Fruit fly (Drosophila melanogaster) whole organism, embryonic: ENCODE data around the gene CG1628.

Experiments used
- Antp ChIP-seq: fragments of 200-800 bp; sonication (Bioruptor generic); optimal IDR thresholded peaks from 3 replicates; lab custom pipeline; 2016; ENCODE audit warnings: missing biosample characterization, missing genetic modification characterization
- Bteb2 ChIP-seq: fragments of 200-800 bp; sonication (Bioruptor generic); optimal IDR thresholded peaks from 2 replicates; lab custom pipeline; 2016; ENCODE audit warnings: missing biosample characterization, missing genetic modification characterization
- CG10274 ChIP-seq: fragments of 200-800 bp; sonication (Bioruptor generic); optimal IDR thresholded peaks from 3 replicates; lab custom pipeline; 2017; ENCODE audit warnings: missing biosample characterization, mild to moderate bottlenecking, missing genetic modification characterization
- CG10654 ChIP-seq: fragments of 200-800 bp; sonication (Bioruptor generic); optimal IDR thresholded peaks from 2 replicates; lab custom pipeline; 2016; ENCODE audit warnings: missing biosample characterization, missing genetic modification characterization
- CG11723 ChIP-seq: fragments of 200-800 bp; sonication (Bioruptor generic); optimal IDR thresholded peaks from 2 replicates; lab custom pipeline; 2017; ENCODE audit warnings: missing biosample characterization, mild to moderate bottlenecking, missing genetic modification characterization
- CG1233 ChIP-seq: fragments of 200-800 bp; sonication (Bioruptor generic); optimal IDR thresholded peaks from 4 replicates; lab custom pipeline; 2018; ENCODE audit warnings: missing biosample characterization, mild to moderate bottlenecking, missing genetic modification characterization
- CG12659 ChIP-seq: fragments of 200-800 bp; sonication (Bioruptor generic); optimal IDR thresholded peaks from 3 replicates; lab custom pipeline; 2017; ENCODE audit warnings: mild to moderate bottlenecking, missing biosample characterization, missing genetic modification reagents, missing genetic modification characterization
- CG13296 ChIP-seq: fragments of 200-800 bp; sonication (Bioruptor generic); optimal IDR thresholded peaks from 3 replicates; lab custom pipeline; 2018; ENCODE audit warnings: missing biosample characterization, mild to moderate bottlenecking, missing genetic modification characterization
- CG1603 ChIP-seq: fragments of 200-800 bp; sonication (Bioruptor generic); optimal IDR thresholded peaks from 2 replicates; lab custom pipeline; 2019; ENCODE audit warnings: missing biosample characterization, mild to moderate bottlenecking, missing genetic modification characterization, moderate library complexity
- CG2712 ChIP-seq: fragments of 200-800 bp; optimal IDR thresholded peaks from 3 replicates; lab custom pipeline; 2019; ENCODE audit warnings: missing biosample characterization, mild to moderate bottlenecking, missing genetic modification characterization, moderate library complexity
- CG3995 ChIP-seq: fragments of 200-800 bp; sonication (Bioruptor generic); optimal IDR thresholded peaks from 3 replicates; lab custom pipeline; 2016; ENCODE audit warnings: missing biosample characterization, missing genetic modification characterization
- CG4328 ChIP-seq: fragments of 200-800 bp; sonication (Bioruptor generic); optimal IDR thresholded peaks from 3 replicates; lab custom pipeline; 2017; ENCODE audit warnings: missing biosample characterization, missing genetic modification reagents, missing genetic modification characterization
- CG6272 ChIP-seq: fragments of 200-800 bp; sonication (Bioruptor generic); IDR thresholded peaks from 2 replicates; pipeline ENCODE4 v1.3.6; 2022; ENCODE audit warnings: missing biosample characterization, missing genetic modification characterization
- CG6813 ChIP-seq: fragments of 200-800 bp; sonication (Bioruptor generic); optimal IDR thresholded peaks from 2 replicates; lab custom pipeline; 2017; ENCODE audit warnings: missing biosample characterization, missing genetic modification characterization, mild to moderate bottlenecking, moderate library complexity, missing genetic modification reagents
- CG7357 ChIP-seq: fragments of 200-800 bp; sonication (Bioruptor generic); IDR thresholded peaks from 3 replicates; pipeline ENCODE4 v1.3.6; 2022; ENCODE audit warnings: missing biosample characterization, missing genetic modification characterization
- CG8359 ChIP-seq: fragments of 200-800 bp; sonication (Bioruptor generic); optimal IDR thresholded peaks from 2 replicates; lab custom pipeline; 2017; ENCODE audit warnings: missing biosample characterization, mild to moderate bottlenecking, missing genetic modification characterization, borderline replicate concordance
- E2f2 ChIP-seq: fragments of 200-800 bp; sonication (Bioruptor generic); IDR thresholded peaks from 2 replicates; pipeline ENCODE4 v1.3.6; 2022; ENCODE audit warnings: missing biosample characterization, missing genetic modification characterization
- HLH4C ChIP-seq: fragments of 200-800 bp; sonication (Bioruptor generic); IDR thresholded peaks from 3 replicates; pipeline ENCODE4 v1.3.6; 2022; ENCODE audit warnings: missing biosample characterization, missing genetic modification characterization; ENCODE audit not compliant: partially characterized antibody
- Hmx ChIP-seq: fragments of 200-800 bp; sonication (Bioruptor generic); optimal IDR thresholded peaks from 2 replicates; lab custom pipeline; 2016; ENCODE audit warnings: missing biosample characterization, missing genetic modification characterization
- Hsf ChIP-seq: fragments of 200-800 bp; sonication (Bioruptor generic); optimal IDR thresholded peaks from 3 replicates; lab custom pipeline; 2016; ENCODE audit warnings: missing biosample characterization, missing genetic modification characterization
- Mes4 ChIP-seq: fragments of 200-800 bp; sonication (Bioruptor generic); optimal IDR thresholded peaks from 2 replicates; lab custom pipeline; 2016; ENCODE audit warnings: missing biosample characterization, missing genetic modification characterization
- Nf-YA ChIP-seq: fragments of 200-800 bp; sonication (Bioruptor generic); IDR thresholded peaks from 2 replicates; pipeline ENCODE4 v1.3.6; 2022; ENCODE audit warnings: missing biosample characterization, missing genetic modification characterization
- Optix ChIP-seq: fragments of 200-800 bp; sonication (Bioruptor generic); IDR thresholded peaks from 3 replicates; pipeline ENCODE4 v1.3.6; 2022; ENCODE audit warnings: missing biosample characterization, missing genetic modification characterization
- Ptx1 ChIP-seq: fragments of 200-800 bp; sonication (Bioruptor generic); IDR thresholded peaks from 2 replicates; pipeline ENCODE4 v1.3.6; 2022; ENCODE audit warnings: missing biosample characterization, missing genetic modification characterization
- Rx ChIP-seq: fragments of 200-800 bp; sonication (Bioruptor generic); IDR thresholded peaks from 2 replicates; pipeline ENCODE4 v1.3.6; 2022; ENCODE audit warnings: missing biosample characterization, missing genetic modification characterization
- Spps ChIP-seq: fragments of 200-800 bp; sonication (Bioruptor generic); optimal IDR thresholded peaks from 2 replicates; lab custom pipeline; 2018; ENCODE audit warnings: missing biosample characterization, mild to moderate bottlenecking, missing genetic modification characterization
- Sry-β ChIP-seq: fragments of 200-800 bp; sonication (Bioruptor generic); optimal IDR thresholded peaks from 2 replicates; lab custom pipeline; 2018; ENCODE audit warnings: missing biosample characterization, mild to moderate bottlenecking, missing genetic modification characterization, moderate library complexity
- ash1 ChIP-seq: fragments of 200-800 bp; sonication (Bioruptor generic); optimal IDR thresholded peaks from 2 replicates; lab custom pipeline; 2018; ENCODE audit warnings: missing biosample characterization, mild to moderate bottlenecking, missing genetic modification characterization
- bowl ChIP-seq: fragments of 200-800 bp; sonication (Bioruptor generic); IDR thresholded peaks from 2 replicates; pipeline ENCODE4 v1.3.6; 2022; ENCODE audit warnings: missing biosample characterization, missing genetic modification characterization
- disco-r ChIP-seq: fragments of 200-800 bp; sonication (Bioruptor generic); optimal IDR thresholded peaks from 2 replicates; lab custom pipeline; 2016; ENCODE audit warnings: missing biosample characterization, missing genetic modification characterization
- emc ChIP-seq: fragments of 200-800 bp; sonication (Bioruptor generic); optimal IDR thresholded peaks from 2 replicates; lab custom pipeline; 2016; ENCODE audit warnings: missing biosample characterization, missing genetic modification characterization
- eve ChIP-seq, 2 experiments: fragments of >200 bp; optimal IDR thresholded peaks; 2 replicates each; lab custom pipeline; 2017; ENCODE audit warnings: missing biosample characterization in 2 of 2, missing genetic modification characterization in 2 of 2
- ewg ChIP-seq: fragments of 200-800 bp; sonication (Bioruptor generic); optimal IDR thresholded peaks from 3 replicates; lab custom pipeline; 2017; ENCODE audit warnings: mild to moderate bottlenecking, missing biosample characterization, missing genetic modification reagents, missing genetic modification characterization
- gsb ChIP-seq: fragments of 200-800 bp; sonication (Bioruptor generic); IDR thresholded peaks from 2 replicates; pipeline ENCODE4 v1.3.6; 2022; ENCODE audit warnings: missing biosample characterization, missing genetic modification characterization
- h ChIP-seq: fragments of >200 bp; optimal IDR thresholded peaks from 2 replicates; lab custom pipeline; 2017
- jigr1 ChIP-seq: fragments of 200-800 bp; sonication (Bioruptor generic); IDR thresholded peaks from 3 replicates; pipeline ENCODE4 v1.3.6; 2022; ENCODE audit warnings: missing biosample characterization, missing genetic modification characterization
- mirr ChIP-seq: fragments of 200-800 bp; sonication (Bioruptor generic); optimal IDR thresholded peaks from 3 replicates; lab custom pipeline; 2018; ENCODE audit warnings: missing biosample characterization, mild to moderate bottlenecking, missing genetic modification characterization
- pb ChIP-seq: fragments of 200-800 bp; sonication (Bioruptor generic); optimal IDR thresholded peaks from 3 replicates; lab custom pipeline; 2016; ENCODE audit warnings: missing biosample characterization, missing genetic modification characterization
- repo ChIP-seq: fragments of 200-800 bp; sonication (Bioruptor generic); optimal IDR thresholded peaks from 2 replicates; lab custom pipeline; 2016; ENCODE audit warnings: missing biosample characterization, missing genetic modification characterization
- salm ChIP-seq: fragments of 200-800 bp; sonication (Bioruptor generic); optimal IDR thresholded peaks from 2 replicates; lab custom pipeline; 2018; ENCODE audit warnings: missing biosample characterization, mild to moderate bottlenecking, missing genetic modification characterization
- scrt ChIP-seq: fragments of 200-800 bp; sonication (Bioruptor generic); optimal IDR thresholded peaks from 2 replicates; lab custom pipeline; 2018; ENCODE audit warnings: missing biosample characterization, mild to moderate bottlenecking, missing genetic modification characterization, moderate library complexity
- slou ChIP-seq: fragments of 200-800 bp; sonication (Bioruptor generic); optimal IDR thresholded peaks from 3 replicates; lab custom pipeline; 2016; ENCODE audit warnings: missing biosample characterization, missing genetic modification characterization
- stc ChIP-seq: fragments of 200-800 bp; sonication (Bioruptor generic); IDR thresholded peaks from 2 replicates; pipeline ENCODE4 v1.3.6; 2022; ENCODE audit warnings: missing biosample characterization, missing genetic modification characterization
- sug ChIP-seq: fragments of 200-800 bp; optimal IDR thresholded peaks from 2 replicates; lab custom pipeline; 2019; ENCODE audit warnings: missing biosample characterization, mild to moderate bottlenecking, missing genetic modification characterization, moderate library complexity
- toy ChIP-seq: fragments of 200-800 bp; sonication (Bioruptor generic); IDR thresholded peaks from 2 replicates; pipeline ENCODE4 v1.3.6; 2022; ENCODE audit warnings: missing biosample characterization, missing genetic modification characterization
- usp ChIP-seq: fragments of >200 bp; optimal IDR thresholded peaks from 2 replicates; lab custom pipeline; 2017; ENCODE audit warnings: missing biosample characterization, missing genetic modification characterization
- wor ChIP-seq: fragments of 200-800 bp; sonication (Bioruptor generic); IDR thresholded peaks from 2 replicates; pipeline ENCODE4 v1.3.6; 2022; ENCODE audit warnings: missing biosample characterization, missing genetic modification characterization
- zen ChIP-seq: fragments of 200-800 bp; sonication (Bioruptor generic); optimal IDR thresholded peaks from 3 replicates; lab custom pipeline; 2018; ENCODE audit warnings: missing biosample characterization, mild to moderate bottlenecking, missing genetic modification characterization, moderate library complexity
- zen2 ChIP-seq: fragments of 200-800 bp; sonication (Bioruptor generic); IDR thresholded peaks from 3 replicates; pipeline ENCODE4 v1.3.6; 2022; ENCODE audit warnings: missing biosample characterization, missing genetic modification characterization; ENCODE audit not compliant: partially characterized antibody
- zfh1 ChIP-seq: fragments of 200-800 bp; sonication (Bioruptor generic); IDR thresholded peaks from 3 replicates; pipeline ENCODE4 v1.3.6; 2022; ENCODE audit warnings: missing biosample characterization, missing genetic modification characterization
- zfh2 ChIP-seq: fragments of 200-800 bp; sonication (Bioruptor generic); optimal IDR thresholded peaks from 2 replicates; lab custom pipeline; 2016; ENCODE audit warnings: missing biosample characterization, missing genetic modification characterization

Gene CG1628

DNA sequence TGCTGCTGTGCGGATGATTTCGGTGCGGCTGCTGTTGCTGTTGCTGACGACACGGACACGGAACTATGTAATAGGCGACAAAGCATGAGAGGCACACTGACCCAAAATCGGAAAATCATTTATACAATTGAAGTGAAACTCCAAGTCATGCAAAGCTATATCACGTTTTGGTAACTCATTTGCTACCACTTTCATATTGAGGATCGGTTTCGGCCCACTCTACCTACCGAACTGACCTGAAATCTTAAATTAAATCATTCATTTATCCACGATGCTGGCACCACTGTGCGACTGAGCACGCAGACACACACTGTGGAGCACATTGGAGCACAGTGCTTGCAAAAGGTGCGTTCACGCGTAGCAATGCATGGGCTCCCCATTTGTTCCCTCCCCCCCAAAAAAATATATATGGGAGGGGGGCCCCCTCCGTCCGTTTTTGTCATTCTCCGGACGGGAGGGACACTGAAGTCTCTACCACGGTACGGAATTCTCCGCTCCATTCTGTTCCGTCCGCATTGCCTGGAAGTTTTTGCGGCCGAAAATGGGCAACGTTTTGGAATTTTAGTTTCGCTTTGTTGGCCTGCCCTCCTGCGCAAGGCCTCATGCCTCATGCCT lies 32.3 kb downstream of the CG1628 start (continued):
- TF ChIP-seq sug (tag; lab: Kevin White, UChicago) (no peak), Optix (GFP tag; lab: Robert Waterston, UW) (peak; percentile 60; the same call in 2 of the 3 replicates), scrt (GFP tag; lab: Kevin White, UChicago) (peak; percentile 0), E2f2 (GFP tag; lab: Robert Waterston, UW) (peak; percentile 15; the same call in 1 of the 2 replicates), CG3995 (no peak), CG12659 (GFP tag; lab: Kevin White, UChicago) (peak; percentile 13), Spps (tag; lab: Kevin White, UChicago) (no peak), HLH4C (no peak), Ptx1 (GFP tag; lab: Robert Waterston, UW) (peak; percentile 40; the same call in 1 of the 2 replicates), CG7357 (GFP tag; lab: Robert Waterston, UW) (peak; percentile 40; the same call in 1 of the 3 replicates), Rx (GFP tag; lab: Robert Waterston, UW) (no peak), gsb (GFP tag; lab: Robert Waterston, UW) (no peak), CG11723 (GFP tag; lab: Kevin White, UChicago) (no peak), eve (GFP tag; optimal IDR thresholded peaks at IDR 0.05; lab: Kevin White, UChicago) (no peak), ash1 (GFP tag; lab: Kevin White, UChicago) (no peak), Bteb2 (GFP tag; lab: Kevin White, UChicago) (no peak)

DNA sequence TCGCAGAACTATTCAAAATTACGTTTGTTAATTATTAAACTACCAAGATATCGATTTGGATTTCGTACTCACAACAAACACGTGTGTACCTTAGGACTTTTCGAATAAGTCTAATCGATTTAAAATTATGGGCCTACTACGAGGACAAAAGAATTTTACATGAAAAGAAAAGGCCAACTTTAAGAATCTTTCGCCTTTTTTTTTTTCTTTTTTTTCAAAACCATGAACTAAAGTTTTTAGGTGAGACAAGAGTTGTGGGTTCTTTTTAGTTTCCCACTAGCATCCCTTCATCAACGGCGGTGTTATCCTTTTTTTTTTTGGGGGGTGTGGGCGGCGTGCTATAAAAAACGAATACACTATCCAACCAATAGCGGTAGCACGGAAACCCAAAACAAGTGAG lies 36.0 kb downstream of the CG1628 start, which contains the start of gene CG15296:
Gene CG15296, minus strand, starts transcription at position 101 of the 400 bp plus-strand sequence.
- TF ChIP-seq salm (no peak), pb (GFP tag; lab: Kevin White, UChicago) (no peak), ewg (no peak), Nf-YA (GFP tag; lab: Robert Waterston, UW) (no peak), disco-r (GFP tag; lab: Kevin White, UChicago) (no peak), zfh2 (no peak), zen2 (no peak), stc (GFP tag; lab: Robert Waterston, UW) (no peak), CG6813 (GFP tag; lab: Kevin White, UChicago) (no peak), wor (no peak), CG8359 (GFP tag; lab: Kevin White, UChicago) (no peak), CG10274 (no peak)

DNA sequence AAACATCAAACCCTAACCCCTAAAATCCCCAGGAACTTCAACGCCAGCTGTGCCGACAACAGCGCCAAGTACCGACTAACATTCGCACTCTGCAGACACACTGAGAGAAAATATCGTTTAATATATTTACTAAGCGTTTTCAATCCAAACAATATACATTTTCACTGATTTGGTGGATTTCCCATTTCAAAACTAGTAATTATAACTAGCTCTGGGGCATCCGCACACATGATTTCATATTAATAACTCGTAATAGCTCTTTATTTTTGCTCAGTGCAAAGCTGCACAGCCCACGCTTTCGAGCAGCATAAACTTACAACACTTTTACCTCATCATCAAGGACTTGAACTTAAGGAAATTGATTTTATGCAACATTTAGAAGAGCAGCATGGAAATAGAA lies 38.4 kb downstream of the CG1628 start:
- TF ChIP-seq toy = no peak
- TF ChIP-seq Hsf (GFP tag; lab: Kevin White, UChicago) = no peak
- no peak for TF ChIP-seq bowl (GFP tag; lab: Robert Waterston, UW)
- TF ChIP-seq CG10654 (GFP tag; lab: Kevin White, UChicago) = no peak
- TF ChIP-seq CG2712 (tag; lab: Kevin White, UChicago) = no peak
- no peak for TF ChIP-seq h (lab: Kevin White, UChicago)
- TF ChIP-seq CG4328 (GFP tag; lab: Kevin White, UChicago) = no peak
- TF ChIP-seq Antp = no peak
- no peak for TF ChIP-seq Nf-YA (GFP tag; lab: Robert Waterston, UW)
- TF ChIP-seq zen (tag; lab: Kevin White, UChicago) = no peak
- TF ChIP-seq CG1603 (tag; lab: Kevin White, UChicago) = peak; percentile 30
- TF ChIP-seq emc = no peak
- no peak for TF ChIP-seq CG6272 (GFP tag; lab: Robert Waterston, UW)
- TF ChIP-seq Sry-β (GFP tag; lab: Kevin White, UChicago) = no peak
- no peak for TF ChIP-seq CG1233 (GFP tag; lab: Kevin White, UChicago)
- TF ChIP-seq Hmx (GFP tag; lab: Kevin White, UChicago) = no peak
- no peak for TF ChIP-seq slou (GFP tag; lab: Kevin White, UChicago)
- TF ChIP-seq zfh1 (GFP tag; lab: Robert Waterston, UW) = peak; percentile 47; the same call in 1 of the 3 replicates
- no peak for TF ChIP-seq usp
- no peak for TF ChIP-seq repo (GFP tag; lab: Kevin White, UChicago)
- no peak for TF ChIP-seq mirr
- no peak for TF ChIP-seq CG13296 (GFP tag; lab: Kevin White, UChicago)
- no peak for TF ChIP-seq Mes4
- no peak for TF ChIP-seq jigr1
